Fruit fly (Drosophila melanogaster) whole organism, prepupa: ENCODE results near the gene dpp.
A peak's percentile ranks its signal among the peaks of the same experiment; 100 is the strongest.

Experiments used
- CG32006 ChIP-seq: fragments of 200-800 bp; sonication (Bioruptor generic); optimal IDR thresholded peaks from 3 replicates; lab custom pipeline; 2017; ENCODE audit warnings: missing biosample characterization, mild to moderate bottlenecking, missing genetic modification characterization
- CG7368 ChIP-seq: fragments of 200-800 bp; sonication (Bioruptor generic); optimal IDR thresholded peaks from 3 replicates; lab custom pipeline; 2016; ENCODE audit warnings: missing biosample characterization, missing genetic modification characterization
- CG8119 ChIP-seq: fragments of 200-800 bp; sonication (Bioruptor generic); IDR thresholded peaks from 3 replicates; pipeline ENCODE4 v1.3.6; 2022; ENCODE audit warnings: missing biosample characterization, missing genetic modification characterization
- CG8319 ChIP-seq: fragments of 200-800 bp; sonication (Bioruptor generic); optimal IDR thresholded peaks from 3 replicates; lab custom pipeline; 2016; ENCODE audit warnings: missing biosample characterization, missing genetic modification characterization
- Eip75B ChIP-seq: fragments of 200-800 bp; sonication (Bioruptor generic); optimal IDR thresholded peaks from 3 replicates; lab custom pipeline; 2016; ENCODE audit warnings: missing biosample characterization, missing genetic modification characterization
- Gug ChIP-seq: fragments of 200-800 bp; sonication (Bioruptor generic); IDR thresholded peaks from 2 replicates; pipeline ENCODE4 v1.3.6; 2022; ENCODE audit warnings: missing biosample characterization, missing genetic modification characterization
- Hr4 ChIP-seq: fragments of 200-800 bp; sonication (Bioruptor generic); optimal IDR thresholded peaks from 3 replicates; lab custom pipeline; 2016; ENCODE audit warnings: missing biosample characterization, missing genetic modification characterization
- Sox15 ChIP-seq: fragments of 200-800 bp; sonication (Bioruptor generic); optimal IDR thresholded peaks from 3 replicates; lab custom pipeline; 2016; ENCODE audit warnings: missing biosample characterization, missing genetic modification characterization
- acj6 ChIP-seq: fragments of 200-800 bp; sonication (Bioruptor generic); optimal IDR thresholded peaks from 3 replicates; lab custom pipeline; 2016; ENCODE audit warnings: missing biosample characterization, missing genetic modification characterization
- eg ChIP-seq: fragments of 200-800 bp; sonication (Bioruptor generic); IDR thresholded peaks from 3 replicates; pipeline ENCODE4 v1.3.6; 2022; ENCODE audit warnings: missing biosample characterization, missing genetic modification characterization
- salr ChIP-seq, 2 experiments: fragments of 200-800 bp; sonication (Bioruptor generic); optimal IDR thresholded peaks; 3 replicates each; lab custom pipeline; 2016 to 2018; ENCODE audit warnings: missing biosample characterization in 2 of 2, missing genetic modification characterization in 2 of 2, mild to moderate bottlenecking in 1 of 2
- topi ChIP-seq: fragments of 200-800 bp; sonication (Bioruptor generic); optimal IDR thresholded peaks from 3 replicates; lab custom pipeline; 2016; ENCODE audit warnings: missing biosample characterization, missing genetic modification characterization

DNA sequence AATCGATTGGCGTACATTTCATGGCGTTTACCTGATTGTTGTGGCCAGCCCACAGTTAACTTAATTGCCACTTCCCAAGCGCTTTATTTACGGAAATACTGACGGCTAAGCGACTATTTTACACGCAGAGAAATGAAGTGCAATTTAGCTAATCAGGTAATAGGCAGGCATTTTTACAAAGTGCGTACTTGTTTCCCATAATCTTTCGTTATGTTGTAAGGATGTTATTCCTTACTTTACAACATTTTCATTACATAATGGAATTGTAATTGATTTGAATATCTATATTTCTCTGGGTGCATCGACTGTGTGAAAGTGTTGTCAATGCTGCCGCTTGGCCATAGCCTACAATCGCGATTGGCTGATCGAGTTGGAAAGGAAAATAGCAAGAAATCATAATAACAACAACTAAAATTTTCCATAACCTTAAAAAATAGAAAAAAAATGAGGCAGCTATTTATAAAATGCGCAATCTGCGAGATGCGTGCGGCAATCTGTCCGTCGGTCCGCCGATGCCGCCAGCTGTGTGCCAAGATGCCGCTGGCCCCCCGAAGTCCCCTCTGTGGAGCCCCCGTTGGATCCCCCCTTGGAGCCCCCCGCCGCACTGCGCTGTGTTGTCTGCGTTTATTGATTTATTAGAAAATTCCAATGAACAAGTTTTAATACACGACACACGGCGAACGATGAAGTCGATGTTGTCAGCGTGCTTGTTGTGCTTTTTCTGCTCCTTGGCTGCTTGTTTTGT is 1.6 kb upstream of the dpp start:
- TF ChIP-seq salr (GFP tag; optimal IDR thresholded peaks at IDR 0.05; lab: Kevin White, UChicago) = peak; percentile 66 to 82
- TF ChIP-seq Eip75B (GFP tag; lab: Kevin White, UChicago) = peak; percentile 79
- peak; percentile 84 for TF ChIP-seq Gug (GFP tag; lab: Robert Waterston, UW)
- peak; percentile 72 for TF ChIP-seq CG7368 (GFP tag; lab: Kevin White, UChicago)
- peak; percentile 93 for TF ChIP-seq CG8119 (GFP tag; lab: Robert Waterston, UW)
- peak; percentile 31 for TF ChIP-seq CG8319 (GFP tag; lab: Kevin White, UChicago)
- TF ChIP-seq eg = peak; percentile 95
- TF ChIP-seq topi (GFP tag; lab: Kevin White, UChicago) = peak; percentile 47
- TF ChIP-seq Hr4 (GFP tag; lab: Kevin White, UChicago) = peak; percentile 96
- peak; percentile 76 for TF ChIP-seq acj6 (GFP tag; lab: Kevin White, UChicago)
- TF ChIP-seq Sox15 (GFP tag; lab: Kevin White, UChicago) = peak; percentile 33
- peak; percentile 97 for TF ChIP-seq CG32006 (GFP tag; lab: Kevin White, UChicago)
